Worm (Caenorhabditis elegans): ENCODE measurements around the gene srd-49.

DNA sequence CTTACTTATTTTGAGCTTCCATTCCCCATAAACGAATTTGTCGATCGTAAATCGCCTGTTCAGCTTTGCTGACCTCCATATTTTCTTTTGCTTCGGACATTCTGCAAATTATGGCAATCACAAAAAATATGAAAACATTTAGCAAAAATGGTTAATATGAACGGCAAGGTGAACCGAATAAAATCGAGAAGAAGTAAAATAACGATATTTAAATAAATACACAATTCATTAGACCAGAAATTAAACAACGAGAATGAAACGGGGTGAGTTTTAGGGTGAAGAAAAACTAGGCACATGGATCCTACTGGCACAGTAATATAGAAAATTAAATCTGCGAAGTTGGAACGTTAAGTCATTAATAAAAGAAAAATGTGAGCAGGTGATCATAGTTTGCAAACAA lies 35.7 kb downstream of the srd-49 start, which contains the start of gene aos-1:
- TF ChIP-seq him-1 (tag; optimal IDR thresholded peaks at IDR 0.05) = no peak
- no peak for TF ChIP-seq W03F9.2 (tag; optimal IDR thresholded peaks at IDR 0.05)
